Worm (Caenorhabditis elegans): ENCODE data around the gene C06E7.88.
A peak's percentile ranks its signal among the peaks of the same experiment; 100 is the strongest.

C06E7.88 gene

ce11 chrIV:5860762-5861161 is 6.3 kb downstream of the C06E7.88 start:
- TF ChIP-seq dmd-4 (tag; optimal IDR thresholded peaks at IDR 0.05; ENCODE audit: borderline replicate concordance) (no peak), nfya-1 (tag; optimal IDR thresholded peaks at IDR 0.05) (peak; percentile 14), pros-1 (tag; optimal IDR thresholded peaks at IDR 0.05) (peak; percentile 50), ceh-31 (tag; optimal IDR thresholded peaks at IDR 0.05) (peak; percentile 78), ceh-34 (tag; optimal IDR thresholded peaks at IDR 0.05) (peak; percentile 19), C08G9.2 (tag; optimal IDR thresholded peaks at IDR 0.05) (no peak), sdc-2 (tag; optimal IDR thresholded peaks at IDR 0.05) (no peak), ama-1 (optimal IDR thresholded peaks at IDR 0.05) (no peak), tbx-2 (tag; optimal IDR thresholded peaks at IDR 0.05) (peak; percentile 37), ceh-2 (tag; optimal IDR thresholded peaks at IDR 0.05) (peak; percentile 22)

ce11 chrIV:5859876-5860275 is 7.2 kb downstream of the C06E7.88 start, which contains the start of gene C06E7.4:
TSS of gene C06E7.4 (minus strand) at chrIV:5859976.
- TF ChIP-seq Y22D7AL.16 (tag; optimal IDR thresholded peaks at IDR 0.05) (no peak), K09A11.1 (tag; optimal IDR thresholded peaks at IDR 0.05; ENCODE audit: insufficient read depth) (no peak), ceh-34 (tag; optimal IDR thresholded peaks at IDR 0.05) (no peak), tbx-7 (tag; optimal IDR thresholded peaks at IDR 0.05) (no peak), pag-3 (tag; optimal IDR thresholded peaks at IDR 0.05; ENCODE audit: borderline replicate concordance) (no peak), ceh-6 (GFP tag; optimal IDR thresholded peaks at IDR 0.05) (no peak), hlh-8 (tag; optimal IDR thresholded peaks at IDR 0.05) (no peak), madf-2 (tag; optimal IDR thresholded peaks at IDR 0.05) (no peak), gmeb-2 (tag; optimal IDR thresholded peaks at IDR 0.05) (no peak), hlh-30 (tag; optimal IDR thresholded peaks at IDR 0.05; ENCODE audit: insufficient read depth) (no peak), eyg-1 (tag; optimal IDR thresholded peaks at IDR 0.05) (no peak), npax-4 (tag; optimal IDR thresholded peaks at IDR 0.05) (no peak), C38D4.7 (GFP tag; optimal IDR thresholded peaks at IDR 0.05) (no peak), dmd-4 (tag; optimal IDR thresholded peaks at IDR 0.05; ENCODE audit: borderline replicate concordance) (no peak), unc-55 (GFP tag; optimal IDR thresholded peaks at IDR 0.05) (no peak), odd-2 (tag; optimal IDR thresholded peaks at IDR 0.05) (no peak), ceh-14 (tag; optimal IDR thresholded peaks at IDR 0.05) (no peak), elt-2 (tag; optimal IDR thresholded peaks at IDR 0.05) (no peak), ceh-31 (tag; optimal IDR thresholded peaks at IDR 0.05) (no peak), hlh-6 (tag; optimal IDR thresholded peaks at IDR 0.05) (no peak)

DNA sequence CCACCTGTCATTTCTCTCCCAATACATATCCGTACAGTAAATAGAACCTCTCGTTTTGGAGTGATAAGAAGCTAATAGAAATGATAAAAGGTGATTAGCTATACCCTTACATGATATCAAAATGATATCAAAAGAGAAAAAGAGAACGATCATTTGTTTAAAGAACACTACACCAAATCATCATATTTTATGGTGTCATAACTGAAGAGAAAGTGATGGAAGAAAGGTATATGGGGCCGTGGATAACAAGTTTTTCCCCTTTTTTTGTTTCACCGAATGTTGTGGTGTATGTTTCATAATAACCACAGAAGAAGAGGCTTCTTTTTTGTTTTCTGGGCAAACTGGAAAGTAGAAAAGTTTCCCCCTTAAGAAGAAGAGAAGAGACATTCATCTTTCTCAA is 8.9 kb downstream of the C06E7.88 start:
- TF ChIP-seq elt-2 (tag; optimal IDR thresholded peaks at IDR 0.05) (peak; percentile 12), fkh-10 (GFP tag; optimal IDR thresholded peaks at IDR 0.05) (no peak)

- TF ChIP-seq zip-5 (tag; optimal IDR thresholded peaks at IDR 0.05) (no peak), dmd-4 (tag; optimal IDR thresholded peaks at IDR 0.05; ENCODE audit: borderline replicate concordance) (no peak), ttx-3 (tag; optimal IDR thresholded peaks at IDR 0.05) (no peak), ets-4 (tag; optimal IDR thresholded peaks at IDR 0.05) (no peak), eyg-1 (tag; optimal IDR thresholded peaks at IDR 0.05) (no peak), hlh-8 (tag; optimal IDR thresholded peaks at IDR 0.05) (no peak), ceh-22 (tag; optimal IDR thresholded peaks at IDR 0.05) (no peak)
Observed at ce11 chrIV:5856975-5857374, 10.1 kb downstream of the C06E7.88 start.

DNA sequence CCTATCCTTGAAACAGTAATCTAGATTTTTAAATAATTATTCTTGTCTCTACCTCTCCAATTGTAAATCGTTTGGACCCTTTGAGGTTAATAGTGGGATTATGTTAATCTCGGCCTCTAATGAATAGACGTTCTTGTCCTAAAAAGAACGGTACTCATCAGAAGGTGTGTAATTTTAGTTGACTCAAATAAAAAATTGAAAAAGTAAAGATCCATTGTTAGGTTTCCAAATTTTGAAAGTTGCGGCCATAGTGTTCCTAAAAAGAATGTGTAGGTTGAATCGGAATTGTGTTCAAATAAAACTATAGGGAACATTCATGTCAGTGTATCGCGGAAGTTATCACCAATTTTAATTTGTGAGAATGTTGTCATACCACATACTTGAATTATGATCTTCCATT is 11.5 kb downstream of the C06E7.88 start:
- TF ChIP-seq ceh-19 (GFP tag; optimal IDR thresholded peaks at IDR 0.05): no peak
- no peak for TF ChIP-seq hlh-30 (tag; optimal IDR thresholded peaks at IDR 0.05; ENCODE audit: insufficient read depth)
- no peak for TF ChIP-seq K09A11.1 (tag; optimal IDR thresholded peaks at IDR 0.05; ENCODE audit: insufficient read depth)
- TF ChIP-seq lin-11 (tag; optimal IDR thresholded peaks at IDR 0.05): no peak
- no peak for TF ChIP-seq syd-9 (tag; optimal IDR thresholded peaks at IDR 0.05)
- TF ChIP-seq madf-2 (tag; optimal IDR thresholded peaks at IDR 0.05): no peak
- TF ChIP-seq dve-1 (tag; optimal IDR thresholded peaks at IDR 0.05): no peak
- no peak for TF ChIP-seq K02D7.2 (tag; optimal IDR thresholded peaks at IDR 0.05)
- no peak for TF ChIP-seq fkh-6 (tag; optimal IDR thresholded peaks at IDR 0.05)
- no peak for TF ChIP-seq tbx-2 (tag; optimal IDR thresholded peaks at IDR 0.05)
- TF ChIP-seq ets-4 (tag; optimal IDR thresholded peaks at IDR 0.05): no peak
